Fruit fly (Drosophila melanogaster): ENCODE data around the gene Nepl14.

Nepl14 gene

dm6 chr3R:22727857-22728256 is 35.7 kb downstream of the Nepl14 start:
- TF ChIP-seq CG11617 (GFP tag; optimal IDR thresholded peaks at IDR 0.05) (no peak), tj (GFP tag; optimal IDR thresholded peaks at IDR 0.05) (no peak), ovo (GFP tag; optimal IDR thresholded peaks at IDR 0.05) (no peak), cnc (optimal IDR thresholded peaks at IDR 0.05) (no peak), Clk (GFP tag; optimal IDR thresholded peaks at IDR 0.05) (no peak), CG12768 (GFP tag; optimal IDR thresholded peaks at IDR 0.05) (no peak), toe (GFP tag; optimal IDR thresholded peaks at IDR 0.05) (no peak), kay (GFP tag; ENCODE audit: borderline replicate concordance) (no peak), CG14711 (tag; optimal IDR thresholded peaks at IDR 0.05) (no peak), CG7101 (tag; optimal IDR thresholded peaks at IDR 0.05) (no peak), Crg-1 (GFP tag; optimal IDR thresholded peaks at IDR 0.05) (no peak), CG7045 (GFP tag; optimal IDR thresholded peaks at IDR 0.05) (no peak), CG1620 (GFP tag; optimal IDR thresholded peaks at IDR 0.05) (no peak), CG33017 (tag; optimal IDR thresholded peaks at IDR 0.05) (no peak)

DNA sequence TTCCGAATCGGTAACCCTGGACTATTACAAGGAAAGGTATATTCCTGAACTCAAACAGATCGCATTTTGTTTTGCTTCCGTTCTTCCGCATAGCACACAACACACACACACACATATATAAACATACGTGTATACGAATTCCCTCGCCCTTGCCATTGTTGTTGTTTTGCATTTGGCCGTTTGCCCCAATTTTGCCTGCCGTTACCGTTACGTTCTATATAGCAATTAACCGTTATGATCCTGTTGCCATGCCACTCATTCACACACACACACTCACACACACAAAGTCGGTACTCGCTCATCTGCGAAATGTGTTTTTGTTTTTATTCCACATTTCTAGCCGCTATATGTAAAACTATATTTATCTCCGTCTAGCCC is 36.1 kb downstream of the Nepl14 start:
- TF ChIP-seq CG5204 (GFP tag; optimal IDR thresholded peaks at IDR 0.05) (no peak), Clk (GFP tag; optimal IDR thresholded peaks at IDR 0.05) (no peak), CG11617 (GFP tag; optimal IDR thresholded peaks at IDR 0.05) (no peak), tj (GFP tag; optimal IDR thresholded peaks at IDR 0.05) (peak; percentile 4), cnc (optimal IDR thresholded peaks at IDR 0.05) (no peak), cic (GFP tag; optimal IDR thresholded peaks at IDR 0.05) (peak; percentile 8), CG7045 (GFP tag; optimal IDR thresholded peaks at IDR 0.05) (no peak), CG7101 (tag; optimal IDR thresholded peaks at IDR 0.05) (no peak), ovo (GFP tag; optimal IDR thresholded peaks at IDR 0.05) (peak; percentile 86), kay (GFP tag; ENCODE audit: borderline replicate concordance) (no peak), pad (GFP tag; optimal IDR thresholded peaks at IDR 0.05) (peak; percentile 88), CG33017 (tag; optimal IDR thresholded peaks at IDR 0.05) (no peak), bab1 (GFP tag; optimal IDR thresholded peaks at IDR 0.05) (no peak), CG14711 (tag; optimal IDR thresholded peaks at IDR 0.05) (no peak), CG12768 (GFP tag; optimal IDR thresholded peaks at IDR 0.05) (no peak), CG1620 (GFP tag; optimal IDR thresholded peaks at IDR 0.05) (no peak)

DNA sequence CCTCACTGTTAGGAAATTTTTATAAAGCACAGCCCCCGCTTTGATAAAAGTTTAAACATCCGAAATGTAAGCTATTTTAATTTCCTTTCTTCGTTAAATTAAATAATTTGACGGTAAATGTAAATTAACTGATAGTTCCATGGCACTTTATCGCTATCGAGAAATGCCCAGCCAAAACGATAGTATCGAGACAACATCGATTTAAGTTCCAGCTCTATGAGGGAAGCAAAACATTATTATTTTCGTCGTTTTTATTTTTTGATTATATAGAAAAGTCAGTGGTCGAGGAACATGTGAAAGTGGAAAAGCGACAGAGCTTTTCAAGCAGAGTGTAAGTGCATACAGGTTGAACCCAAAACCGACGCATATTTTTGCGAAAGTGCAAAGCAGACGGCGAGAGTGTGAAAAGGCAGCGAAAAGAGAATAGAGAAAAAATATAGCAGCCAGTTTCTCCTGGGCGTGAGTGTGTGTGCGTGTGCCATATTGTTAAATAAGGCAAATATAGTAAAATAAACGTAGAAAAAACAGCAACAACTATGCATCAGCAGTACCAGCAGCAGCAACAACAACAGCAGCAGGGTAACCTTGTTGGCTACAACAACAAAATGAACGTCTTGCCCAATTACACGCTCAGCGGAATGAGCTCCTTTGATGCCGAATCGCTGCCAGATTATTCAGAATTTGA is 36.6 kb downstream of the Nepl14 start, which contains the start of gene CG45049:
TSS of gene CG45049 (plus strand) at position 197 of the 685 bp plus-strand sequence.
- TF ChIP-seq tj (GFP tag; optimal IDR thresholded peaks at IDR 0.05): peak; percentile 34
- no peak for TF ChIP-seq CG33017 (tag; optimal IDR thresholded peaks at IDR 0.05)
- TF ChIP-seq Mnt (GFP tag; optimal IDR thresholded peaks at IDR 0.05): no peak
- peak; percentile 78 for TF ChIP-seq cic (GFP tag; optimal IDR thresholded peaks at IDR 0.05)
- TF ChIP-seq bab1 (GFP tag; optimal IDR thresholded peaks at IDR 0.05): peak; percentile 23

DNA sequence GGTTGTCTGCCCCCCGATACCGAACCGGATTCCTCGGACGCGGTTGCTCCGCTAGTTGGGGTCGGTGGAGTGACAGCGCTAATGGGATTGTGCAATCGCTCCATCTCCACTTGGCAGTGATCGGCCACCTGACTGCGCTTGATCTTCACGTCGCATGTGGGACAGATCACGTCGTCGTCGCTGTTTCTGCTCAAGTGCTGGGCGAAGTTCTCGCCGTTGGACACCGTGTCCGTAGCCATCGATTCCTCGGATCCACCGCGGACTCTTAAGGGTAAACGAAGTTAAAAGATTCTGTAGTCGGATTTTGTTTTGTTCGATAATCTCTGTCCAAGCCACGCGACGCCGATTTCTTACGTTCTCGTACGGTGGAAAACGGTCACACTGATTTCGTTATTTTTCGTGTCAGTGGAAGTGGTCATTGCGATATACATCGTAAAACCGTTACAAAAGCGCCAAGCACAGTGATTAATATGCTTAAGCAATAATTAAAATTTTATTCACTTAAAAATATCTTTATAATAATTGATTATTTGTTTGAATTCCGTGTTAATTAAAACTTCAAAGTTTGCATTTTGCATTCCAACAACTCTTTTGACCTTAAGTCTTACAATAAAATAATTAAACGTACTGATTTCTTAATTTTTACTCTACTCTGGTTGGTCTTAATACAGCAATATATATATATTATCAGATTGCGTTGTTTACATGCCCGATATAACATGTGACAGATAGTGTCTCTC is 37.3 kb downstream of the Nepl14 start, which contains the start of gene RNF220:
TSS of gene RNF220 (minus strand) at position 384 of the 740 bp plus-strand sequence.
- peak; percentile 62 for TF ChIP-seq Mnt (GFP tag; optimal IDR thresholded peaks at IDR 0.05)
- no peak for TF ChIP-seq cnc (optimal IDR thresholded peaks at IDR 0.05)
- peak; percentile 39 for TF ChIP-seq CG1620 (GFP tag; optimal IDR thresholded peaks at IDR 0.05)
- TF ChIP-seq cic (GFP tag; optimal IDR thresholded peaks at IDR 0.05): no peak
- no peak for TF ChIP-seq CG14711 (tag; optimal IDR thresholded peaks at IDR 0.05)
- TF ChIP-seq toe (GFP tag; optimal IDR thresholded peaks at IDR 0.05): no peak
- TF ChIP-seq ovo (GFP tag; optimal IDR thresholded peaks at IDR 0.05): no peak
- TF ChIP-seq CG7101 (tag; optimal IDR thresholded peaks at IDR 0.05): no peak
- no peak for TF ChIP-seq CG7045 (GFP tag; optimal IDR thresholded peaks at IDR 0.05)
- no peak for TF ChIP-seq CG5204 (GFP tag; optimal IDR thresholded peaks at IDR 0.05)
- no peak for TF ChIP-seq CG33017 (tag; optimal IDR thresholded peaks at IDR 0.05)
- TF ChIP-seq bab1 (GFP tag; optimal IDR thresholded peaks at IDR 0.05): no peak

- peak; percentile 17 for TF ChIP-seq CG1620 (GFP tag; optimal IDR thresholded peaks at IDR 0.05)
- TF ChIP-seq Clk (GFP tag; optimal IDR thresholded peaks at IDR 0.05): no peak
- TF ChIP-seq CG7045 (GFP tag; optimal IDR thresholded peaks at IDR 0.05): peak; percentile 70
- peak; percentile 76 for TF ChIP-seq CG14711 (tag; optimal IDR thresholded peaks at IDR 0.05)
- peak; percentile 39 for TF ChIP-seq tj (GFP tag; optimal IDR thresholded peaks at IDR 0.05)
- no peak for TF ChIP-seq Hr96 (GFP tag; optimal IDR thresholded peaks at IDR 0.05)
- TF ChIP-seq CG7101 (tag; optimal IDR thresholded peaks at IDR 0.05): peak; percentile 74
- no peak for TF ChIP-seq CG12768 (GFP tag; optimal IDR thresholded peaks at IDR 0.05)
- TF ChIP-seq bab1 (GFP tag; optimal IDR thresholded peaks at IDR 0.05): peak; percentile 73
- peak; percentile 59 for TF ChIP-seq toe (GFP tag; optimal IDR thresholded peaks at IDR 0.05)
- no peak for TF ChIP-seq CG5204 (GFP tag; optimal IDR thresholded peaks at IDR 0.05)
- TF ChIP-seq ovo (GFP tag; optimal IDR thresholded peaks at IDR 0.05): no peak
- TF ChIP-seq Mnt (GFP tag; optimal IDR thresholded peaks at IDR 0.05): peak; percentile 59
- peak; percentile 7 for TF ChIP-seq Crg-1 (GFP tag; optimal IDR thresholded peaks at IDR 0.05)
- peak; percentile 10 for TF ChIP-seq cic (GFP tag; optimal IDR thresholded peaks at IDR 0.05)
- TF ChIP-seq CG11617 (GFP tag; optimal IDR thresholded peaks at IDR 0.05): peak; percentile 68
- TF ChIP-seq CG33017 (tag; optimal IDR thresholded peaks at IDR 0.05): peak; percentile 77
- TF ChIP-seq cnc (optimal IDR thresholded peaks at IDR 0.05): no peak
- TF ChIP-seq pad (GFP tag; optimal IDR thresholded peaks at IDR 0.05): peak; percentile 19
- no peak for TF ChIP-seq kay (GFP tag; ENCODE audit: borderline replicate concordance)
Observed at dm6 chr3R:22724149-22724973, 39.1 kb downstream of the Nepl14 start, which contains the start of gene Irp-1A. Irp-1A (minus strand) TSS chr3R:22724587.
